Worm (Caenorhabditis elegans) whole organism, late embryonic: ENCODE results near the gene dnj-23.
A peak's percentile ranks its signal among the peaks of the same experiment; 100 is the strongest.

ENCODE experiments used
- F13H6.1 ChIP-seq: sonication (generic microtip); optimal IDR thresholded peaks from 2 replicates; lab custom pipeline; 2016; ENCODE audit warnings: missing genetic modification characterization, missing compliant biosample characterization
- T23F11.4 ChIP-seq: fragments of 200-800 bp; sonication (Bioruptor generic); optimal IDR thresholded peaks from 2 replicates; lab custom pipeline; 2018; ENCODE audit warnings: mild to moderate bottlenecking, missing genetic modification characterization, missing compliant biosample characterization
- Y22D7AL.16 ChIP-seq: sonication (generic microtip); optimal IDR thresholded peaks from 2 replicates; lab custom pipeline; 2016; ENCODE audit warnings: missing genetic modification characterization, missing compliant biosample characterization
- ahr-1 ChIP-seq: sonication (generic microtip); optimal IDR thresholded peaks from 2 replicates; lab custom pipeline; 2016; ENCODE audit warnings: missing genetic modification characterization, missing compliant biosample characterization
- ama-1 ChIP-seq: fragments of 150-350 bp; optimal IDR thresholded peaks from 2 replicates; lab custom pipeline; 2014
- ceh-18 ChIP-seq: sonication (generic microtip); optimal IDR thresholded peaks from 2 replicates; lab custom pipeline; 2016; ENCODE audit warnings: missing genetic modification characterization, missing compliant biosample characterization
- ceh-19 ChIP-seq: fragments of 200-800 bp; sonication (Bioruptor generic); optimal IDR thresholded peaks from 2 replicates; lab custom pipeline; 2018; ENCODE audit warnings: mild to moderate bottlenecking, missing genetic modification characterization, missing compliant biosample characterization
- ceh-30 ChIP-seq: fragments of 150-350 bp; optimal IDR thresholded peaks from 2 replicates; lab custom pipeline; 2014; ENCODE audit warnings: missing biosample characterization, missing genetic modification characterization
- ceh-45 ChIP-seq: fragments of 200-800 bp; sonication (Bioruptor generic); IDR thresholded peaks from 2 replicates; pipeline ENCODE4 v1.3.6; 2022; ENCODE audit warnings: missing genetic modification reagents, missing genetic modification characterization, missing compliant biosample characterization
- ceh-6 ChIP-seq: fragments of 200-800 bp; sonication (Bioruptor generic); optimal IDR thresholded peaks from 2 replicates; lab custom pipeline; 2018; ENCODE audit warnings: mild to moderate bottlenecking, missing genetic modification characterization, missing compliant biosample characterization
- ceh-9 ChIP-seq: sonication (generic microtip); optimal IDR thresholded peaks from 2 replicates; lab custom pipeline; 2016; ENCODE audit warnings: mild to moderate bottlenecking, missing genetic modification characterization, inconsistent platforms, missing compliant biosample characterization
- che-1 ChIP-seq: sonication (generic microtip); optimal IDR thresholded peaks from 2 replicates; lab custom pipeline; 2016; ENCODE audit warnings: mild to moderate bottlenecking, missing genetic modification characterization, missing compliant biosample characterization
- dmd-4 ChIP-seq: sonication (generic microtip); optimal IDR thresholded peaks from 2 replicates; lab custom pipeline; 2016; ENCODE audit warnings: borderline replicate concordance, missing genetic modification characterization, missing compliant biosample characterization
- dve-1 ChIP-seq: sonication (generic microtip); optimal IDR thresholded peaks from 2 replicates; lab custom pipeline; 2017; ENCODE audit warnings: antibody characterized with exemption, mild to moderate bottlenecking, missing genetic modification characterization, missing compliant biosample characterization
- elt-2 ChIP-seq: sonication (generic microtip); optimal IDR thresholded peaks from 2 replicates; lab custom pipeline; 2016; ENCODE audit warnings: missing genetic modification reagents, missing genetic modification characterization, missing compliant biosample characterization
- elt-4 ChIP-seq: sonication (generic microtip); optimal IDR thresholded peaks from 2 replicates; lab custom pipeline; 2016; ENCODE audit warnings: missing genetic modification characterization, missing compliant biosample characterization
- ets-4 ChIP-seq: sonication (generic microtip); optimal IDR thresholded peaks from 2 replicates; lab custom pipeline; 2016; ENCODE audit warnings: missing genetic modification characterization, missing compliant biosample characterization
- eyg-1 ChIP-seq: sonication (generic microtip); optimal IDR thresholded peaks from 2 replicates; lab custom pipeline; 2016; ENCODE audit warnings: missing genotype, missing genetic modification characterization, missing compliant biosample characterization
- gmeb-2 ChIP-seq: sonication (generic microtip); optimal IDR thresholded peaks from 2 replicates; lab custom pipeline; 2016; ENCODE audit warnings: missing genetic modification characterization, inconsistent platforms, missing compliant biosample characterization
- hlh-6 ChIP-seq: sonication (generic microtip); optimal IDR thresholded peaks from 2 replicates; lab custom pipeline; 2016; ENCODE audit warnings: missing genotype, missing genetic modification characterization, missing compliant biosample characterization
- hlh-8 ChIP-seq: sonication (generic microtip); optimal IDR thresholded peaks from 2 replicates; lab custom pipeline; 2016; ENCODE audit warnings: missing genotype, missing genetic modification characterization, missing compliant biosample characterization
- lim-6 ChIP-seq: sonication (generic microtip); optimal IDR thresholded peaks from 2 replicates; lab custom pipeline; 2016; ENCODE audit warnings: missing genetic modification characterization, missing compliant biosample characterization
- madf-2 ChIP-seq: sonication (generic microtip); optimal IDR thresholded peaks from 2 replicates; lab custom pipeline; 2017; ENCODE audit warnings: missing genetic modification characterization, missing compliant biosample characterization
- mec-3 ChIP-seq: sonication (generic microtip); optimal IDR thresholded peaks from 2 replicates; lab custom pipeline; 2016; ENCODE audit warnings: borderline replicate concordance, missing genetic modification characterization, missing compliant biosample characterization
- pag-3 ChIP-seq: sonication (generic microtip); optimal IDR thresholded peaks from 2 replicates; lab custom pipeline; 2016; ENCODE audit warnings: missing compliant biosample characterization, missing genetic modification characterization, borderline replicate concordance
- pat-9 ChIP-seq: fragments of 200-800 bp; sonication (Bioruptor generic); optimal IDR thresholded peaks from 2 replicates; lab custom pipeline; 2018; ENCODE audit warnings: mild to moderate bottlenecking, missing genetic modification characterization, moderate library complexity, missing compliant biosample characterization
- pax-1 ChIP-seq: fragments of 150-350 bp; optimal IDR thresholded peaks from 2 replicates; lab custom pipeline; 2014; ENCODE audit warnings: missing biosample characterization, missing genetic modification characterization
- pqm-1 ChIP-seq: sonication (generic microtip); optimal IDR thresholded peaks from 2 replicates; lab custom pipeline; 2016; ENCODE audit warnings: missing genetic modification characterization, missing compliant biosample characterization
- pros-1 ChIP-seq: fragments of 150-350 bp; optimal IDR thresholded peaks from 2 replicates; lab custom pipeline; 2014; ENCODE audit warnings: missing biosample characterization, missing genetic modification reagents, missing genetic modification characterization
- ref-2 ChIP-seq: sonication (generic microtip); optimal IDR thresholded peaks from 2 replicates; lab custom pipeline; 2016; ENCODE audit warnings: missing genetic modification characterization, missing compliant biosample characterization
- sdc-2 ChIP-seq: sonication (generic microtip); optimal IDR thresholded peaks from 2 replicates; lab custom pipeline; 2016; ENCODE audit warnings: missing genotype, missing genetic modification characterization, missing compliant biosample characterization
- sox-2 ChIP-seq: fragments of 200-800 bp; sonication (Bioruptor generic); IDR thresholded peaks from 2 replicates; pipeline ENCODE4 v1.3.6; 2022; ENCODE audit warnings: missing genetic modification reagents, missing genetic modification characterization, missing compliant biosample characterization
- tbx-2 ChIP-seq: sonication (generic microtip); optimal IDR thresholded peaks from 2 replicates; lab custom pipeline; 2016; ENCODE audit warnings: missing genetic modification characterization, missing compliant biosample characterization
- ttx-3 ChIP-seq: sonication (generic microtip); optimal IDR thresholded peaks from 2 replicates; lab custom pipeline; 2016; ENCODE audit warnings: missing genetic modification reagents, missing genetic modification characterization, missing compliant biosample characterization
- unc-86 ChIP-seq: sonication (generic microtip); optimal IDR thresholded peaks from 2 replicates; lab custom pipeline; 2016; ENCODE audit warnings: missing genetic modification characterization, missing compliant biosample characterization
- zip-5 ChIP-seq: sonication (generic microtip); optimal IDR thresholded peaks from 2 replicates; lab custom pipeline; 2016; ENCODE audit warnings: missing genetic modification characterization, missing compliant biosample characterization

Gene dnj-23

DNA sequence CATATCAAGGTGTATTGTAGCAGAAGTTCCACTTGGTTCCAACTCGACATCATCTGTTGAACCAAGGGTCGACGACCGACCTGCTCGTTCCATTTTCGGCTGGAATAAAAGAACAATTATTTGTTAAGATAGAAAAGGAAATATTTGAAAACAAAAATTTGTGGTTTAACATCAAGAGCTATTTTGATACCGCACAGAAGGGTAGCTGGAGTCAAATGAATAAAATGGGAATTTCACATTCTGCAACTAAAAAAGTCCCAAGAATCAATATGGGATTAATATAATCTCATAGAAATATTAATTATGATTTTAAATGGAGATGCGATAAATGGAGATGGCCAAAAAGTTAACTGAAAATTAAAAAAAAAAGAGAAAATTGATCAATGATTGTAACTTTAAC, 9.9 kb downstream of the dnj-23 start, which contains the start of gene clh-5:
clh-5 (minus strand) TSS at position 101 of the 400 bp plus-strand sequence.
- TF ChIP-seq ets-4 (tag; lab: Kevin White, UChicago): no peak
- no peak for TF ChIP-seq pax-1 (tag; lab: Kevin White, UChicago)
- no peak for TF ChIP-seq ceh-9 (tag; lab: Kevin White, UChicago)
- no peak for TF ChIP-seq ceh-30 (tag; lab: Kevin White, UChicago)
- no peak for TF ChIP-seq ama-1 (lab: Kevin White, UChicago)
- TF ChIP-seq T23F11.4 (GFP tag; lab: Kevin White, UChicago): no peak
- no peak for TF ChIP-seq F13H6.1
- TF ChIP-seq unc-86: no peak
- TF ChIP-seq ceh-6: no peak
- TF ChIP-seq ceh-19 (GFP tag; lab: Kevin White, UChicago): no peak
- no peak for TF ChIP-seq tbx-2 (tag; lab: Kevin White, UChicago)
- TF ChIP-seq, all 69 proteins: peak for 0

- TF ChIP-seq ttx-3 (tag; lab: Kevin White, UChicago): no peak
- no peak for TF ChIP-seq pag-3
- TF ChIP-seq dve-1 (tag; lab: Kevin White, UChicago): no peak
- TF ChIP-seq ceh-19 (GFP tag; lab: Kevin White, UChicago): no peak
- TF ChIP-seq ref-2 (tag; lab: Kevin White, UChicago): no peak
Measured at ce11 chrII:9097302-9097701, 11.1 kb downstream of the dnj-23 start.

- TF ChIP-seq che-1: no peak
- no peak for TF ChIP-seq pros-1 (tag; lab: Kevin White, UChicago)
- no peak for TF ChIP-seq unc-86
- no peak for TF ChIP-seq gmeb-2 (tag; lab: Kevin White, UChicago)
Measured at ce11 chrII:9094247-9094790, 14.1 kb downstream of the dnj-23 start.

ce11 chrII:9093584-9093983, 14.8 kb downstream of the dnj-23 start, which contains the start of gene C07H4.1:
Gene C07H4.1 (minus strand): TSS chrII:9093684.
- TF ChIP-seq zip-5 (tag; lab: Kevin White, UChicago): no peak
- no peak for TF ChIP-seq ceh-45 (GFP tag; lab: Robert Waterston, UW)
- TF ChIP-seq elt-4 (tag; lab: Kevin White, UChicago): no peak
- no peak for TF ChIP-seq mec-3 (tag; lab: Kevin White, UChicago)
- no peak for TF ChIP-seq ceh-19 (GFP tag; lab: Kevin White, UChicago)
- TF ChIP-seq dmd-4 (tag; lab: Kevin White, UChicago): no peak
- no peak for TF ChIP-seq pag-3
- TF ChIP-seq dve-1 (tag; lab: Kevin White, UChicago): no peak
- TF ChIP-seq che-1: no peak
- no peak for TF ChIP-seq hlh-6 (tag; lab: Kevin White, UChicago)
- no peak for TF ChIP-seq pat-9
- no peak for TF ChIP-seq ceh-18
- TF ChIP-seq sdc-2: no peak
- TF ChIP-seq eyg-1 (tag; lab: Kevin White, UChicago): no peak
- TF ChIP-seq madf-2 (tag; lab: Kevin White, UChicago): no peak
- no peak for TF ChIP-seq pqm-1 (tag; lab: Kevin White, UChicago)
- no peak for TF ChIP-seq sox-2 (GFP tag; lab: Robert Waterston, UW)
- no peak for TF ChIP-seq lim-6 (tag; lab: Kevin White, UChicago)
- TF ChIP-seq Y22D7AL.16 (tag; lab: Kevin White, UChicago): no peak

- peak; percentile 42 for TF ChIP-seq elt-2
- no peak for TF ChIP-seq elt-4 (tag; lab: Kevin White, UChicago)
- no peak for TF ChIP-seq dmd-4 (tag; lab: Kevin White, UChicago)
- TF ChIP-seq gmeb-2 (tag; lab: Kevin White, UChicago): no peak
- no peak for TF ChIP-seq ahr-1 (tag; lab: Kevin White, UChicago)
- no peak for TF ChIP-seq hlh-8 (tag; lab: Kevin White, UChicago)
- TF ChIP-seq F13H6.1: no peak
Measured at ce11 chrII:9092910-9093309, 15.5 kb downstream of the dnj-23 start.
